Fruit fly (Drosophila melanogaster) whole organism, wandering third instar larva: ENCODE measurements around the gene CG1636.
A peak's percentile ranks its signal among the peaks of the same experiment; 100 is the strongest.

ENCODE experiments used
- Abd-B ChIP-seq: fragments of >200 bp; optimal IDR thresholded peaks from 2 replicates; lab custom pipeline; 2017; ENCODE audit warnings: missing biosample characterization, missing genetic modification characterization
- CG32264 ChIP-seq: fragments of 200-800 bp; sonication (Bioruptor generic); optimal IDR thresholded peaks from 2 replicates; lab custom pipeline; 2016; ENCODE audit warnings: missing biosample characterization, missing genetic modification characterization
- CG9705 ChIP-seq: fragments of 200-800 bp; sonication (Bioruptor generic); optimal IDR thresholded peaks from 2 replicates; lab custom pipeline; 2018; ENCODE audit warnings: missing biosample characterization, mild to moderate bottlenecking, missing genetic modification characterization
- CrebA ChIP-seq: fragments of 200-800 bp; sonication (Bioruptor generic); optimal IDR thresholded peaks from 2 replicates; lab custom pipeline; 2016; ENCODE audit warnings: missing biosample characterization, mild to moderate bottlenecking, missing genetic modification characterization, borderline replicate concordance
- Dfd ChIP-seq: fragments of >200 bp; optimal IDR thresholded peaks from 2 replicates; lab custom pipeline; 2017; ENCODE audit warnings: missing biosample characterization, missing genetic modification characterization
- Dif ChIP-seq: fragments of 200-275, 200-300 bp; sonication (Bioruptor generic); optimal IDR thresholded peaks from 2 replicates; lab custom pipeline; 2018; ENCODE audit warnings: missing biosample characterization, missing genetic modification characterization; ENCODE audit not compliant: partially characterized antibody
- GATAd ChIP-seq: sonication (Bioruptor generic); optimal IDR thresholded peaks from 2 replicates; lab custom pipeline; 2016; ENCODE audit warnings: missing biosample characterization, missing genetic modification characterization
- HLH106 ChIP-seq: fragments of 200-800 bp; optimal IDR thresholded peaks from 3 replicates; lab custom pipeline; 2019; ENCODE audit warnings: missing biosample characterization, mild to moderate bottlenecking, missing genetic modification characterization, moderate library complexity
- Hr78 ChIP-seq: fragments of >200 bp; optimal IDR thresholded peaks from 2 replicates; lab custom pipeline; 2017; ENCODE audit warnings: missing biosample characterization, missing genetic modification characterization
- Jra ChIP-seq: sonication (Bioruptor generic); optimal IDR thresholded peaks from 2 replicates; lab custom pipeline; 2016; ENCODE audit warnings: missing biosample characterization, missing genetic modification characterization
- Mio ChIP-seq: sonication (Bioruptor generic); optimal IDR thresholded peaks from 2 replicates; lab custom pipeline; 2016; ENCODE audit warnings: missing biosample characterization, missing genetic modification characterization
- Myc ChIP-seq: fragments of >200 bp; optimal IDR thresholded peaks from 2 replicates; lab custom pipeline; 2017
- N ChIP-seq: fragments of >200 bp; optimal IDR thresholded peaks from 2 replicates; lab custom pipeline; 2018; ENCODE audit warnings: missing biosample characterization, missing external identifiers, missing genetic modification characterization
- OdsH ChIP-seq: fragments of 200-800 bp; sonication (Bioruptor generic); optimal IDR thresholded peaks from 2 replicates; lab custom pipeline; 2016; ENCODE audit warnings: missing biosample characterization, mild to moderate bottlenecking, missing genetic modification characterization
- Rel ChIP-seq, 2 experiments: fragments of 200-800 bp; sonication (Bioruptor generic) in 1 of 2; optimal IDR thresholded peaks; 2 replicates in 1 of 2; 3 replicates in 1 of 2; lab custom pipeline; 2016 to 2019; ENCODE audit warnings: mild to moderate bottlenecking in 2 of 2, missing biosample characterization in 2 of 2, missing genetic modification characterization in 2 of 2, moderate library complexity in 1 of 2
- Sp1 ChIP-seq: fragments of 200-800 bp; sonication (Bioruptor generic); optimal IDR thresholded peaks from 3 replicates; lab custom pipeline; 2019; ENCODE audit warnings: missing biosample characterization, mild to moderate bottlenecking, missing genetic modification characterization, moderate library complexity
- Vsx2 ChIP-seq: fragments of 200-300, 225-300 bp; sonication (Bioruptor generic); optimal IDR thresholded peaks from 2 replicates; lab custom pipeline; 2018; ENCODE audit warnings: missing biosample characterization, missing genetic modification characterization; ENCODE audit not compliant: partially characterized antibody
- br ChIP-seq: fragments of 200-800 bp; sonication (Bioruptor generic); optimal IDR thresholded peaks from 2 replicates; lab custom pipeline; 2016; ENCODE audit warnings: missing biosample characterization, missing genetic modification characterization
- brk ChIP-seq: fragments of 200-800 bp; sonication (Bioruptor generic); optimal IDR thresholded peaks from 2 replicates; lab custom pipeline; 2016; ENCODE audit warnings: missing biosample characterization, mild to moderate bottlenecking, missing genetic modification characterization
- dl ChIP-seq, 2 experiments: fragments of 175-275, 200-275 bp in 1 of 2; fragments of 200-275 bp in 1 of 2; sonication (Bioruptor generic); optimal IDR thresholded peaks; lab custom pipeline; 2018; ENCODE audit warnings: mild to moderate bottlenecking in 2 of 2, missing biosample characterization in 2 of 2, missing genetic modification characterization in 2 of 2, moderate library complexity in 2 of 2; ENCODE audit not compliant: partially characterized antibody in 2 of 2, insufficient read depth in 1 of 2
- dmrt93B ChIP-seq: fragments of 200-800 bp; sonication (Bioruptor generic); optimal IDR thresholded peaks from 2 replicates; lab custom pipeline; 2018; ENCODE audit warnings: missing biosample characterization, mild to moderate bottlenecking, missing genetic modification characterization
- dsf ChIP-seq: sonication (Bioruptor generic); optimal IDR thresholded peaks from 2 replicates; lab custom pipeline; 2016; ENCODE audit warnings: missing biosample characterization, missing genetic modification characterization, borderline replicate concordance
- ey ChIP-seq: fragments of 200-800 bp; sonication (Bioruptor generic); optimal IDR thresholded peaks from 2 replicates; lab custom pipeline; 2016; ENCODE audit warnings: missing biosample characterization, missing genetic modification characterization
- foxo ChIP-seq, 2 experiments: fragments of 200-800 bp; sonication (Bioruptor generic); optimal IDR thresholded peaks; 2 replicates in 1 of 2; 3 replicates in 1 of 2; lab custom pipeline; 2016 to 2017; ENCODE audit warnings: missing biosample characterization in 2 of 2, missing genetic modification characterization in 2 of 2
- fru ChIP-seq: fragments of 200-800 bp; sonication (Bioruptor generic); optimal IDR thresholded peaks from 3 replicates; lab custom pipeline; 2016; ENCODE audit warnings: missing biosample characterization, mild to moderate bottlenecking, missing genetic modification characterization
- h ChIP-seq: fragments of 200-800 bp; sonication (Bioruptor generic); optimal IDR thresholded peaks from 3 replicates; lab custom pipeline; 2016; ENCODE audit warnings: missing biosample characterization, mild to moderate bottlenecking, missing genetic modification characterization
- lola ChIP-seq: fragments of >200 bp; optimal IDR thresholded peaks from 2 replicates; lab custom pipeline; 2017; ENCODE audit warnings: missing biosample characterization, missing genetic modification characterization
- pan ChIP-seq: fragments of >200 bp; optimal IDR thresholded peaks from 2 replicates; lab custom pipeline; 2017
- psq ChIP-seq: fragments of 200-800 bp; sonication (Bioruptor generic); optimal IDR thresholded peaks from 3 replicates; lab custom pipeline; 2017; ENCODE audit warnings: missing biosample characterization, mild to moderate bottlenecking, missing genetic modification characterization, moderate library complexity
- rgr ChIP-seq: fragments of 200-800 bp; sonication (Bioruptor generic); optimal IDR thresholded peaks from 3 replicates; lab custom pipeline; 2016; ENCODE audit warnings: missing biosample characterization, mild to moderate bottlenecking, missing genetic modification characterization
- sage ChIP-seq: fragments of 200-800 bp; sonication (Bioruptor generic); optimal IDR thresholded peaks from 2 replicates; lab custom pipeline; 2016; ENCODE audit warnings: missing biosample characterization, mild to moderate bottlenecking, missing genetic modification characterization
- sv ChIP-seq: fragments of 200-800 bp; sonication (Bioruptor generic); optimal IDR thresholded peaks from 3 replicates; lab custom pipeline; 2016; ENCODE audit warnings: missing biosample characterization, missing genetic modification characterization
- usp ChIP-seq: fragments of >200 bp; optimal IDR thresholded peaks from 2 replicates; lab custom pipeline; 2017; ENCODE audit warnings: missing biosample characterization, missing genetic modification characterization
- woc ChIP-seq: sonication (Bioruptor generic); optimal IDR thresholded peaks from 2 replicates; lab custom pipeline; 2016; ENCODE audit warnings: missing biosample characterization, mild to moderate bottlenecking, missing genetic modification characterization

The CG1636 gene

DNA sequence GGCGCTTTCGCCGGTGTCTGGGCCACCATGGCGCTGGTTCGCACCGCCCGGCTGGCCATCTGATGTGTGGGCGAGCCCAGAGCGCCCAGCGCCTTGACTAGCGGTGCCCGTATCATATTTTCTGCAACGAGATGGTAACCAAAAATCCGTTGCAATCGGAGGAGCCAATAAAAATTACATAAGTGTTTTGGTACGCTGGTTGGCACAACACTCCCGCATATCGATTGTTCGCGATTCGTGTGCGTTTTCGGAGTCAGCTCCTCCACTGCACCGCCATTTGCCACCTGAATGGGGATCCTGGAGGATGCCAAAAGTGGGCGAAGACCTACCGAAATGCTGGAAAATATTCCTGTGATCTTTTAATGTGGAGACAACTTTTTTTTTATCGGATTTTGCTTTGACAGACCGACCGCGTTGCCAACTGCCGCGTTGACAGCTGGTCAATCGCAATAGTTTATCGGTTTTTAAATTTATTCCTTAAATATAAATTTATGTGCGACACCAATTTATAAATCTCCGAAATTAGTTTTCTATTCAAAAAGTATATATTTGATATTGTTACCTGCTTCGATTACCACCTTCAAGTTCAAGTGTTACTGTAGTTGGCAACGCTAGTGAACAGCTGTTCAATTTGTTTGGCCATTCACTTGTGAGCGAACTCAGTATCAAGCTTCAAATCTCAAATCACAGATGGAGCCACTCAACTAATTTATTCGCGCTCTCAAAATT lies 21.8 kb upstream of the CG1636 start, which contains the start of gene ND-75:
TSS of gene ND-75 (minus strand) at position 420 of the 729 bp plus-strand sequence.
- TF ChIP-seq Myc (lab: Kevin White, UChicago) (peak; percentile 82), Mio (GFP tag; lab: Kevin White, UChicago) (no peak), ey (GFP tag; lab: Kevin White, UChicago) (no peak)

DNA sequence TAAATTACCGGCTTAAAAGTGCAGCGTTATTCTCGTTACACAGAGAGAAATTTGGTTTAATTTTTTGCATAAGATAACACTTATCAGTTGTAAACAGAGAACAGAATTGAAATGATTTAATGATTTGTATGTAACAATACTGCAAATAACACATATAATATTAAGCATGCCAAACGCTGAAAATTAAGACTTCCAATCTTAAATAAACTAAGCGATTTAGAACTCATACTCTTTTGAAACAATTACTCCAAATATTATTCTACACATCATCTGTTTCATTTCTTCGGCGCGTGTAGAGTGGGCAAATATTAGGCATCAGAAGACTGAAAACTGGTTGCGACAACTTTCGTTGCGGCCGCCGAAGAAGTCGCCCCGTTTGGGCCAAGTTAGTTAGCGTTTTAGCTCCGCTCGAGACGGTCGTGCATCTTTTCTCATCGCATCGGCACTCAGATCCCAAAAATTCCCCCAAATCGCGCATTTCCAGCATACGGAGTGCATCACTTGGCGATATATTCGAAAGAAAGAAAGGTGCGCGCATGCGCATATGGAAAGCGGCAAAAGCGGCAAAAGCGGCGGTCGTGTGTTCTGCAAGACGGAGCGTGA lies 20.8 kb upstream of the CG1636 start, which contains the start of gene CG1632:
TSS of gene CG1632 (plus strand) at position 387 of the 603 bp plus-strand sequence.
- peak; percentile 85 for TF ChIP-seq br (GFP tag; lab: Kevin White, UChicago)
- TF ChIP-seq Dfd: no peak
- TF ChIP-seq woc (GFP tag; lab: Kevin White, UChicago): peak; percentile 83
- peak; percentile 67 for TF ChIP-seq rgr (GFP tag; lab: Kevin White, UChicago)
- no peak for TF ChIP-seq usp
- no peak for TF ChIP-seq dsf (GFP tag; lab: Kevin White, UChicago)
- peak in 1 of 2 experiments; percentile 84 for TF ChIP-seq foxo (GFP tag; optimal IDR thresholded peaks at IDR 0.05; lab: Kevin White, UChicago)
- TF ChIP-seq fru (GFP tag; lab: Kevin White, UChicago): peak; percentile 88
- peak; percentile 61 for TF ChIP-seq psq (GFP tag; lab: Kevin White, UChicago)
- TF ChIP-seq h (GFP tag; lab: Kevin White, UChicago): peak; percentile 87
- peak; percentile 86 for TF ChIP-seq HLH106 (tag; lab: Kevin White, UChicago)
- no peak for TF ChIP-seq Rel (GFP tag; optimal IDR thresholded peaks at IDR 0.05; lab: Kevin White, UChicago)
- TF ChIP-seq Rel (tag; optimal IDR thresholded peaks at IDR 0.05; lab: Kevin White, UChicago): peak; percentile 88
- TF ChIP-seq Dif (GFP tag; lab: Kevin White, UChicago): no peak
- peak; percentile 85 for TF ChIP-seq Sp1
- peak; percentile 64 for TF ChIP-seq dmrt93B
- TF ChIP-seq sage: peak; percentile 63
- peak; percentile 83 for TF ChIP-seq OdsH (GFP tag; lab: Kevin White, UChicago)
- peak; percentile 66 for TF ChIP-seq CG9705
- TF ChIP-seq ey (GFP tag; lab: Kevin White, UChicago): peak; percentile 82
- TF ChIP-seq GATAd: no peak
- TF ChIP-seq Jra: peak; percentile 40
- TF ChIP-seq CG32264 (GFP tag; lab: Kevin White, UChicago): peak; percentile 33

DNA sequence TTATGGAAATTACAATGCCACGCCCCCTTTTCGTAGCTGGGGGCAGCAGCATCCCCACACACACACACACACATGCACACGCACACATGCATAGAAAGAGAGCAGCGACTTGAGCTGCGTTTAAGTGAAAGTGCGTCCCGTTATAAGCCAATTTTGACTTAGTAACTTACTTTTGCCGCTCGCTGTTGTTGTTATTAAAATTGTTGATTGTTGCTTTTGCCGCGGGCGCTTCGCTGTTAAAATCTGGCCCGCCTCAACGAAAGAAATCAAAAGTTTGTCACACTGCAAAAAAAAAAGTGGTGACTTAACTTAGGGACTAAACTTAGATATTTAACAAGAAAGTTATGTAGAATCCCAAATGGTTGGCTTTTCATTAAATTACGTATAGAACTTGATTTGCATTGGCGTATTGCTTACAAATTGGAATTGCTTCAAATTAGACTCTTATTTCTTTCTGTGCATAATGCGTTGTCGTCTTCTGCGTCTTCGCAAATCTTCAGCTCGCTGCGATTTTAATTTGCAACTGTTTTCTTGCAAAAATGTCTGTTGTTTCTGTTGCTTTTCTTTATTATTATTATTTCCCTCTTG lies 18.4 kb upstream of the CG1636 start:
- TF ChIP-seq N (GFP tag; lab: Kevin White, UChicago): no peak
- TF ChIP-seq dsf (GFP tag; lab: Kevin White, UChicago): no peak
- TF ChIP-seq Vsx2 (GFP tag; lab: Kevin White, UChicago): no peak
- peak; percentile 55 for TF ChIP-seq fru (GFP tag; lab: Kevin White, UChicago)
- no peak for TF ChIP-seq pan (lab: Kevin White, UChicago)
- TF ChIP-seq brk: no peak
- TF ChIP-seq h (GFP tag; lab: Kevin White, UChicago): peak; percentile 22
- no peak for TF ChIP-seq Dfd
- no peak for TF ChIP-seq Hr78
- TF ChIP-seq Abd-B (GFP tag; lab: Kevin White, UChicago): no peak
- peak; percentile 24 for TF ChIP-seq ey (GFP tag; lab: Kevin White, UChicago)
- no peak for TF ChIP-seq usp
- peak; percentile 14 for TF ChIP-seq br (GFP tag; lab: Kevin White, UChicago)
- TF ChIP-seq foxo (GFP tag; optimal IDR thresholded peaks at IDR 0.05; lab: Kevin White, UChicago): peak in 1 of 2 experiments; percentile 33
- no peak for TF ChIP-seq GATAd
- no peak for TF ChIP-seq lola (GFP tag; lab: Kevin White, UChicago)

- no peak for TF ChIP-seq CrebA (GFP tag; lab: Kevin White, UChicago)
- TF ChIP-seq Dfd: no peak
- no peak for TF ChIP-seq OdsH (GFP tag; lab: Kevin White, UChicago)
- no peak for TF ChIP-seq dl (GFP tag; optimal IDR thresholded peaks at IDR 0.05; lab: Kevin White, UChicago; ENCODE audit: insufficient read depth in 1 of 2, partially characterized antibody in 2 of 2)
- TF ChIP-seq sv: no peak
- peak in 1 of 2 experiments; percentile 12 for TF ChIP-seq foxo (GFP tag; optimal IDR thresholded peaks at IDR 0.05; lab: Kevin White, UChicago)
- no peak for TF ChIP-seq Dif (GFP tag; lab: Kevin White, UChicago)
Measured at dm6 chrX:8258281-8258802, 14.9 kb upstream of the CG1636 start.
